Worm (Caenorhabditis elegans) whole organism, L4 larva: ENCODE data around the gene C26B9.6.
A peak's percentile ranks its signal among the peaks of the same experiment; 100 is the strongest.

Source experiments
- D1046.2 ChIP-seq: fragments of 200-800 bp; sonication (Bioruptor generic); IDR thresholded peaks from 2 replicates; pipeline ENCODE4 v1.3.6; 2022; ENCODE audit warnings: missing genetic modification characterization, missing compliant biosample characterization
- F10B5.3 ChIP-seq: sonication (generic microtip); optimal IDR thresholded peaks from 2 replicates; lab custom pipeline; 2016; ENCODE audit warnings: mild to moderate bottlenecking, missing genetic modification characterization, missing compliant biosample characterization
- F26F4.8 ChIP-seq: fragments of 200-800 bp; sonication (Bioruptor generic); conservative IDR thresholded peaks from 2 replicates; pipeline ENCODE4 v1.3.6; 2022; ENCODE audit warnings: missing genetic modification characterization, missing compliant biosample characterization
- F44E2.7 ChIP-seq: fragments of 200-800 bp; sonication (Bioruptor generic); IDR thresholded peaks from 2 replicates; pipeline ENCODE4 v2.1.2; 2022; ENCODE audit warnings: missing genetic modification characterization, missing compliant biosample characterization
- F49E8.2 ChIP-seq: sonication (generic microtip); optimal IDR thresholded peaks from 2 replicates; lab custom pipeline; 2016; ENCODE audit warnings: missing compliant biosample characterization, mild to moderate bottlenecking, missing genetic modification characterization, borderline replicate concordance
- Y48G9A.11 ChIP-seq: fragments of 200-800 bp; sonication (Bioruptor generic); IDR thresholded peaks from 2 replicates; pipeline ENCODE4 v1.3.6; 2022; ENCODE audit warnings: missing genetic modification reagents, missing genetic modification characterization, missing compliant biosample characterization
- Y75B8A.6 ChIP-seq: fragments of 200-800 bp; sonication (Bioruptor generic); IDR thresholded peaks from 2 replicates; pipeline ENCODE4 v1.3.6; 2022; ENCODE audit warnings: missing genetic modification reagents, missing genetic modification characterization, missing compliant biosample characterization
- ZK337.2 ChIP-seq: fragments of 200-800 bp; sonication (Bioruptor generic); IDR thresholded peaks from 2 replicates; pipeline ENCODE4 v1.3.6; 2022; ENCODE audit warnings: missing genetic modification reagents, missing genetic modification characterization, missing compliant biosample characterization
- ZK546.5 ChIP-seq, 2 experiments: sonication (generic microtip); optimal IDR thresholded peaks; 2 replicates each; lab custom pipeline; 2017; ENCODE audit warnings: missing biosample characterization in 2 of 2, missing genetic modification characterization in 2 of 2
- arid-1 ChIP-seq: fragments of 200-800 bp; sonication (Bioruptor generic); conservative IDR thresholded peaks from 2 replicates; pipeline ENCODE4 v1.3.6; 2022; ENCODE audit warnings: missing genetic modification reagents, missing genetic modification characterization, missing compliant biosample characterization
- ceh-28 ChIP-seq: fragments of 150-350 bp; optimal IDR thresholded peaks from 2 replicates; lab custom pipeline; 2014; ENCODE audit warnings: missing biosample characterization, missing genetic modification reagents, missing genetic modification characterization
- ces-1 ChIP-seq: fragments of 150-350 bp; sonication (generic microtip); optimal IDR thresholded peaks from 4 replicates; lab custom pipeline; 2014; ENCODE audit warnings: missing biosample characterization, missing genetic modification reagents, missing genetic modification characterization
- cey-2 ChIP-seq: sonication (generic microtip); optimal IDR thresholded peaks from 3 replicates; lab custom pipeline; 2017; ENCODE audit warnings: missing genetic modification characterization, mild to moderate bottlenecking, missing compliant biosample characterization, antibody characterized with exemption, borderline replicate concordance; ENCODE audit not compliant: insufficient read depth
- ctbp-1 ChIP-seq: fragments of 200-800 bp; sonication (Bioruptor generic); IDR thresholded peaks from 2 replicates; pipeline ENCODE4 v1.3.6; 2022; ENCODE audit warnings: missing genetic modification reagents, missing genetic modification characterization, missing compliant biosample characterization
- daf-12 ChIP-seq: fragments of 150-350 bp; optimal IDR thresholded peaks from 2 replicates; lab custom pipeline; 2014; ENCODE audit warnings: missing biosample characterization, missing genetic modification reagents, missing genetic modification characterization
- daf-16 ChIP-seq, 3 experiments: sonication (generic microtip); optimal IDR thresholded peaks; 2 replicates each; lab custom pipeline; 2016 to 2017; ENCODE audit warnings: missing genetic modification characterization in 3 of 3, missing genetic modification reagents in 3 of 3, mild to moderate bottlenecking in 2 of 3, missing compliant biosample characterization in 2 of 3, missing biosample characterization in 1 of 3, moderate library complexity in 1 of 3
- daf-19 ChIP-seq: fragments of 200-800 bp; sonication (Bioruptor generic); conservative IDR thresholded peaks from 2 replicates; pipeline ENCODE4 v1.3.6; 2022; ENCODE audit warnings: missing genetic modification characterization, missing compliant biosample characterization
- dpl-1 ChIP-seq: fragments of 150-350 bp; optimal IDR thresholded peaks from 2 replicates; lab custom pipeline; 2014; ENCODE audit warnings: missing biosample characterization, missing genetic modification reagents, missing genetic modification characterization
- duxl-1 ChIP-seq: sonication (generic microtip); optimal IDR thresholded peaks from 2 replicates; lab custom pipeline; 2016; ENCODE audit warnings: mild to moderate bottlenecking, missing genetic modification characterization, moderate library complexity, missing compliant biosample characterization; ENCODE audit not compliant: poor library complexity
- dve-1 ChIP-seq: sonication (generic microtip); optimal IDR thresholded peaks from 2 replicates; lab custom pipeline; 2017; ENCODE audit warnings: antibody characterized with exemption, mild to moderate bottlenecking, missing genetic modification characterization, missing compliant biosample characterization; ENCODE audit not compliant: insufficient read depth
- lim-7 ChIP-seq: fragments of 200-800 bp; sonication (Bioruptor generic); IDR thresholded peaks from 2 replicates; pipeline ENCODE4 v1.3.6; 2022; ENCODE audit warnings: missing genetic modification characterization, missing compliant biosample characterization
- lin-1 ChIP-seq: fragments of 200-800 bp; sonication (Bioruptor generic); IDR thresholded peaks from 2 replicates; pipeline ENCODE4 v1.3.6; 2022; ENCODE audit warnings: missing genetic modification reagents, missing genetic modification characterization, missing compliant biosample characterization
- lin-13 ChIP-seq: fragments of 150-350 bp; optimal IDR thresholded peaks from 2 replicates; lab custom pipeline; 2014; ENCODE audit warnings: missing biosample characterization, missing genetic modification reagents, missing genetic modification characterization
- lin-15B ChIP-seq: fragments of 150-350 bp; sonication (generic microtip); optimal IDR thresholded peaks from 3 replicates; lab custom pipeline; 2014; ENCODE audit warnings: missing biosample characterization, missing genetic modification characterization
- lir-3 ChIP-seq: sonication (generic microtip); optimal IDR thresholded peaks from 2 replicates; lab custom pipeline; 2016; ENCODE audit warnings: mild to moderate bottlenecking, missing genetic modification characterization, missing compliant biosample characterization
- madf-9 ChIP-seq: fragments of 200-800 bp; sonication (Bioruptor generic); conservative IDR thresholded peaks from 2 replicates; pipeline ENCODE4 v1.3.6; 2022; ENCODE audit warnings: missing genetic modification reagents, missing genetic modification characterization, missing compliant biosample characterization
- mdl-1 ChIP-seq, 2 experiments: fragments of 150-350 bp in 1 of 2; sonication (generic microtip) in 1 of 2; optimal IDR thresholded peaks; 2 replicates each; lab custom pipeline; 2014 to 2017; ENCODE audit warnings: missing biosample characterization in 2 of 2, missing genetic modification characterization in 2 of 2
- mdt-29 ChIP-seq: fragments of 200-800 bp; sonication (Bioruptor generic); IDR thresholded peaks from 2 replicates; pipeline ENCODE4 v1.3.6; 2022; ENCODE audit warnings: missing genetic modification reagents, missing genetic modification characterization, missing compliant biosample characterization
- mep-1 ChIP-seq: fragments of 150-350 bp; sonication (generic microtip); optimal IDR thresholded peaks from 3 replicates; lab custom pipeline; 2014; ENCODE audit warnings: missing biosample characterization, missing genetic modification characterization
- mes-2 ChIP-seq: sonication (generic microtip); optimal IDR thresholded peaks from 2 replicates; lab custom pipeline; 2016; ENCODE audit warnings: missing genotype, mild to moderate bottlenecking, missing genetic modification characterization, missing compliant biosample characterization; ENCODE audit not compliant: poor library complexity, severe bottlenecking
- mxl-2 ChIP-seq: fragments of 200-800 bp; sonication (Bioruptor generic); conservative IDR thresholded peaks from 2 replicates; pipeline ENCODE4 v1.3.6; 2022; ENCODE audit warnings: missing genetic modification reagents, missing genetic modification characterization, missing compliant biosample characterization
- mxl-3 ChIP-seq: fragments of 200-800 bp; sonication (Bioruptor generic); optimal IDR thresholded peaks from 2 replicates; lab custom pipeline; 2018; ENCODE audit warnings: mild to moderate bottlenecking, missing genetic modification characterization, missing compliant biosample characterization
- nhr-111 ChIP-seq: fragments of 200-800 bp; sonication (Bioruptor generic); optimal IDR thresholded peaks from 2 replicates; lab custom pipeline; 2018; ENCODE audit warnings: mild to moderate bottlenecking, missing genetic modification characterization, missing compliant biosample characterization
- nhr-28 ChIP-seq: fragments of 150-350 bp; optimal IDR thresholded peaks from 2 replicates; lab custom pipeline; 2014; ENCODE audit warnings: missing biosample characterization, missing genetic modification characterization
- nhr-42 ChIP-seq: fragments of 200-800 bp; sonication (Bioruptor generic); IDR thresholded peaks from 2 replicates; pipeline ENCODE4 v1.3.6; 2022; ENCODE audit warnings: missing genetic modification characterization, missing compliant biosample characterization
- nhr-48 ChIP-seq: sonication (generic microtip); optimal IDR thresholded peaks from 2 replicates; lab custom pipeline; 2016; ENCODE audit warnings: mild to moderate bottlenecking, missing genetic modification characterization, missing compliant biosample characterization
- php-3 ChIP-seq: fragments of 200-800 bp; sonication (Bioruptor generic); IDR thresholded peaks from 2 replicates; pipeline ENCODE4 v1.3.6; 2022; ENCODE audit warnings: missing genetic modification reagents, missing genetic modification characterization, missing compliant biosample characterization
- pqm-1 ChIP-seq: sonication (generic microtip); optimal IDR thresholded peaks from 2 replicates; lab custom pipeline; 2017; ENCODE audit warnings: missing biosample characterization, missing genetic modification characterization
- sdz-12 ChIP-seq: fragments of 200-800 bp; sonication (Bioruptor generic); optimal IDR thresholded peaks from 2 replicates; lab custom pipeline; 2018; ENCODE audit warnings: mild to moderate bottlenecking, missing genetic modification characterization, missing compliant biosample characterization
- snpc-4 ChIP-seq: fragments of 150-350 bp; optimal IDR thresholded peaks from 2 replicates; lab custom pipeline; 2014; ENCODE audit warnings: missing biosample characterization, missing genetic modification characterization
- tra-1 ChIP-seq: fragments of 200-800 bp; sonication (Bioruptor generic); IDR thresholded peaks from 2 replicates; pipeline ENCODE4 v1.3.6; 2022; ENCODE audit warnings: missing genetic modification reagents, missing genetic modification characterization, missing compliant biosample characterization
- unc-39 ChIP-seq: sonication (generic microtip); optimal IDR thresholded peaks from 2 replicates; lab custom pipeline; 2017; ENCODE audit warnings: missing biosample characterization, missing genetic modification characterization
- unc-62 ChIP-seq, 3 experiments: fragments of 150-350 bp in 1 of 3; sonication (generic microtip); optimal IDR thresholded peaks in 2 of 3; peaks in 1 of 3; 1 replicate in 1 of 3; 2 replicates in 2 of 3; lab custom pipeline; 2014 to 2017; ENCODE audit warnings: missing biosample characterization in 3 of 3, missing genetic modification characterization in 3 of 3, missing genetic modification reagents in 3 of 3, missing genotype in 1 of 3
- vab-7 ChIP-seq: fragments of 200-800 bp; sonication (Bioruptor generic); IDR thresholded peaks from 2 replicates; pipeline ENCODE4 v1.3.6; 2022; ENCODE audit warnings: missing genetic modification reagents, missing genetic modification characterization, missing compliant biosample characterization
- zip-11 ChIP-seq: fragments of 200-800 bp; sonication (Bioruptor generic); IDR thresholded peaks from 2 replicates; pipeline ENCODE4 v1.3.6; 2022; ENCODE audit warnings: missing genetic modification characterization, missing compliant biosample characterization

C26B9.6 gene

ce11 chrX:5323287-5323686, 12.0 kb downstream of the C26B9.6 start, which contains the start of gene sto-2:
Gene sto-2, minus strand, starts transcription at chrX:5323387.
- TF ChIP-seq zip-11 (GFP tag; lab: Robert Waterston, UW) (no peak), nhr-111 (GFP tag; lab: Kevin White, UChicago) (no peak), unc-39 (tag; lab: Kevin White, UChicago) (no peak), D1046.2 (GFP tag; lab: Robert Waterston, UW) (no peak), ctbp-1 (no peak), ZK546.5 (tag; optimal IDR thresholded peaks at IDR 0.05; lab: Kevin White, UChicago) (no peak), vab-7 (no peak), ceh-28 (tag; lab: Kevin White, UChicago) (no peak), daf-12 (no peak), cey-2 (no peak), lir-3 (tag; lab: Kevin White, UChicago) (no peak), mdt-29 (GFP tag; lab: Robert Waterston, UW) (no peak), mep-1 (tag; lab: Kevin White, UChicago) (no peak), dpl-1 (GFP tag; lab: Kevin White, UChicago) (no peak), daf-19 (GFP tag; lab: Robert Waterston, UW) (no peak)

ce11 chrX:5321563-5321962, 13.7 kb downstream of the C26B9.6 start:
- no peak for TF ChIP-seq ces-1 (GFP tag; lab: Kevin White, UChicago)
- no peak for TF ChIP-seq lin-15B (tag; lab: Kevin White, UChicago)
- no peak for TF ChIP-seq mxl-3 (GFP tag; lab: Kevin White, UChicago)
- TF ChIP-seq dve-1 (tag; lab: Kevin White, UChicago): no peak
- no peak for TF ChIP-seq lim-7 (GFP tag; lab: Robert Waterston, UW)
- no peak for TF ChIP-seq tra-1 (GFP tag; lab: Robert Waterston, UW)
- TF ChIP-seq F10B5.3 (tag; lab: Kevin White, UChicago): no peak
- no peak for TF ChIP-seq nhr-42 (GFP tag; lab: Robert Waterston, UW)
- no peak for TF ChIP-seq F26F4.8 (GFP tag; lab: Robert Waterston, UW)
- TF ChIP-seq mdl-1 (tag; optimal IDR thresholded peaks at IDR 0.05; lab: Kevin White, UChicago): no peak
- no peak for TF ChIP-seq F49E8.2
- TF ChIP-seq ZK337.2 (GFP tag; lab: Robert Waterston, UW): no peak
- TF ChIP-seq snpc-4 (tag; lab: Kevin White, UChicago): no peak
- no peak for TF ChIP-seq mdt-29 (GFP tag; lab: Robert Waterston, UW)
- TF ChIP-seq lin-13: no peak
- no peak for TF ChIP-seq arid-1 (GFP tag; lab: Robert Waterston, UW)
- no peak for TF ChIP-seq php-3

ce11 chrX:5319214-5319838, 15.9 kb downstream of the C26B9.6 start:
- peak; percentile 53 for TF ChIP-seq nhr-48 (tag; lab: Kevin White, UChicago)
- TF ChIP-seq lin-1 (GFP tag; lab: Robert Waterston, UW): peak; percentile 67; the same call in 1 of the 2 replicates
- TF ChIP-seq pqm-1 (tag; lab: Kevin White, UChicago): no peak
- peak; percentile 73 for TF ChIP-seq madf-9 (GFP tag; lab: Robert Waterston, UW)
- peak in 1 of 2 experiments; percentile 96 for TF ChIP-seq unc-62 (GFP tag; optimal IDR thresholded peaks at IDR 0.05 in 1 of 2; lab: Kevin White, UChicago)
- TF ChIP-seq unc-62 (tag; optimal IDR thresholded peaks at IDR 0.05; lab: Kevin White, UChicago): no peak
- TF ChIP-seq Y75B8A.6 (GFP tag; lab: Robert Waterston, UW): 0 out of 2 replicates have a peak, but pooled peaks have one; percentile 13
- peak; percentile 58 for TF ChIP-seq sdz-12 (GFP tag; lab: Kevin White, UChicago)
- TF ChIP-seq nhr-28 (tag; lab: Kevin White, UChicago): peak; percentile 13
- peak; percentile 63 for TF ChIP-seq mxl-3 (GFP tag; lab: Kevin White, UChicago)
- TF ChIP-seq mxl-2 (GFP tag; lab: Robert Waterston, UW): peak; percentile 64; the same call in 1 of the 2 replicates
- peak; percentile 75; the same call in 1 of the 2 replicates for TF ChIP-seq nhr-42 (GFP tag; lab: Robert Waterston, UW)
- no peak for TF ChIP-seq mes-2
- TF ChIP-seq F44E2.7: peak; percentile 86; the same call in 1 of the 2 replicates
- no peak for TF ChIP-seq zip-11 (GFP tag; lab: Robert Waterston, UW)
- peak; percentile 39 for TF ChIP-seq mep-1 (tag; lab: Kevin White, UChicago)
- TF ChIP-seq Y48G9A.11: no peak; the same call in 1 of the 2 replicates
- TF ChIP-seq ctbp-1: peak; percentile 77
- no peak for TF ChIP-seq duxl-1 (tag; lab: Kevin White, UChicago)
- TF ChIP-seq daf-16 (GFP tag; optimal IDR thresholded peaks at IDR 0.05; lab: Kevin White, UChicago): peak; percentile 26 to 73
- TF ChIP-seq daf-16 (tag; optimal IDR thresholded peaks at IDR 0.05; lab: Kevin White, UChicago): peak; percentile 45
